Fruit fly (Drosophila melanogaster) whole organism, pupa: Measurements from ENCODE around the gene CG13065.

Source experiments
- CG15710 ChIP-seq: fragments of 200-800 bp; sonication (Bioruptor generic); optimal IDR thresholded peaks from 2 replicates; lab custom pipeline; 2018; ENCODE audit warnings: missing biosample characterization, mild to moderate bottlenecking, missing genetic modification characterization, moderate library complexity
- CG34367 ChIP-seq: fragments of 200-800 bp; sonication (Bioruptor generic); optimal IDR thresholded peaks from 2 replicates; lab custom pipeline; 2018; ENCODE audit warnings: missing biosample characterization, mild to moderate bottlenecking, missing genetic modification characterization
- CG8159 ChIP-seq: fragments of 200-800 bp; sonication (Bioruptor generic); optimal IDR thresholded peaks from 3 replicates; lab custom pipeline; 2018; ENCODE audit warnings: missing biosample characterization, mild to moderate bottlenecking, missing genetic modification characterization, moderate library complexity
- Pif1B ChIP-seq: fragments of 200-800 bp; sonication (Bioruptor generic); optimal IDR thresholded peaks from 3 replicates; lab custom pipeline; 2016; ENCODE audit warnings: missing biosample characterization, missing genetic modification characterization

- TF ChIP-seq Pif1B (GFP tag; lab: Kevin White, UChicago) (no peak), CG15710 (tag; lab: Kevin White, UChicago) (no peak), CG34367 (tag; lab: Kevin White, UChicago) (no peak), CG8159 (tag; lab: Kevin White, UChicago) (no peak)
Measured at dm6 chr3L:16252255-16252654, 25.0 kb upstream of the CG13065 start, which contains the start of gene CG13055.
